Worm (Caenorhabditis elegans): Measurements from ENCODE around the gene mlt-11.

mlt-11 gene

ce11 chrV:20656626-20657025 is 10.4 kb upstream of the mlt-11 start:
- no peak for TF ChIP-seq unc-62 (GFP tag; optimal IDR thresholded peaks at IDR 0.05)

ce11 chrV:20660025-20660424 is 7.0 kb upstream of the mlt-11 start, which contains the start of gene W01F3.2:
W01F3.2 (plus strand) TSS chrV:20660325.
- TF ChIP-seq unc-62 (GFP tag; optimal IDR thresholded peaks at IDR 0.05), result no peak

- no peak for TF ChIP-seq unc-62 (GFP tag; optimal IDR thresholded peaks at IDR 0.05)
Observed at ce11 chrV:20662474-20662873, 4.5 kb upstream of the mlt-11 start.

ce11 chrV:20663736-20664135 is 3.3 kb upstream of the mlt-11 start:
- no peak for TF ChIP-seq unc-62 (GFP tag; optimal IDR thresholded peaks at IDR 0.05)

- TF ChIP-seq unc-62 (GFP tag; optimal IDR thresholded peaks at IDR 0.05), result no peak
Observed at ce11 chrV:20664930-20665329, 2.1 kb upstream of the mlt-11 start.

- no peak for TF ChIP-seq unc-62 (GFP tag; optimal IDR thresholded peaks at IDR 0.05)
Observed at ce11 chrV:20670625-20671024, 3.6 kb downstream of the mlt-11 start.

- TF ChIP-seq unc-62 (GFP tag; optimal IDR thresholded peaks at IDR 0.05), result no peak
Observed at ce11 chrV:20680189-20680588, 13.2 kb downstream of the mlt-11 start.

- TF ChIP-seq unc-62 (GFP tag; optimal IDR thresholded peaks at IDR 0.05), result no peak
Observed at ce11 chrV:20681120-20681519, 14.1 kb downstream of the mlt-11 start, which contains the start of gene srsx-35. srsx-35 (plus strand) TSS chrV:20681420.

- no peak for TF ChIP-seq unc-62 (GFP tag; optimal IDR thresholded peaks at IDR 0.05)
Observed at ce11 chrV:20681824-20682223, 14.8 kb downstream of the mlt-11 start.

ce11 chrV:20682309-20682708 is 15.3 kb downstream of the mlt-11 start:
- TF ChIP-seq unc-62 (GFP tag; optimal IDR thresholded peaks at IDR 0.05), result no peak

ce11 chrV:20685383-20685782 is 18.4 kb downstream of the mlt-11 start, which contains the start of gene klf-2:
klf-2 (plus strand) TSS chrV:20685683.
- no peak for TF ChIP-seq unc-62 (GFP tag; optimal IDR thresholded peaks at IDR 0.05)

ce11 chrV:20689481-20690039 is 22.6 kb downstream of the mlt-11 start, which contains the start of gene F53F8.3:
F53F8.3 (minus strand) TSS chrV:20689531.
- TF ChIP-seq unc-62 (GFP tag; optimal IDR thresholded peaks at IDR 0.05), result no peak

- TF ChIP-seq unc-62 (GFP tag; optimal IDR thresholded peaks at IDR 0.05), result no peak
Observed at ce11 chrV:20691585-20691984, 24.6 kb downstream of the mlt-11 start, which contains the start of gene F53F8.4. F53F8.4 (minus strand) TSS chrV:20691685.

ce11 chrV:20692903-20693302 is 25.9 kb downstream of the mlt-11 start:
- no peak for TF ChIP-seq unc-62 (GFP tag; optimal IDR thresholded peaks at IDR 0.05)

ce11 chrV:20693968-20694367 is 27.0 kb downstream of the mlt-11 start:
- no peak for TF ChIP-seq unc-62 (GFP tag; optimal IDR thresholded peaks at IDR 0.05)

- no peak for TF ChIP-seq unc-62 (GFP tag; optimal IDR thresholded peaks at IDR 0.05)
Observed at ce11 chrV:20698266-20698665, 31.3 kb downstream of the mlt-11 start, which contains the start of gene F53F8.7. F53F8.7 (minus strand) TSS chrV:20698366.

- no peak for TF ChIP-seq unc-62 (GFP tag; optimal IDR thresholded peaks at IDR 0.05)
Observed at ce11 chrV:20703998-20704572, 37.1 kb downstream of the mlt-11 start, which contains the start of the genes F53F8.5 and F53F8.6. F53F8.5 (minus strand) TSS chrV:20704049. F53F8.6 (plus strand) TSS chrV:20704227.
